Worm (Caenorhabditis elegans): ENCODE data around the gene irld-19.

The irld-19 gene

DNA sequence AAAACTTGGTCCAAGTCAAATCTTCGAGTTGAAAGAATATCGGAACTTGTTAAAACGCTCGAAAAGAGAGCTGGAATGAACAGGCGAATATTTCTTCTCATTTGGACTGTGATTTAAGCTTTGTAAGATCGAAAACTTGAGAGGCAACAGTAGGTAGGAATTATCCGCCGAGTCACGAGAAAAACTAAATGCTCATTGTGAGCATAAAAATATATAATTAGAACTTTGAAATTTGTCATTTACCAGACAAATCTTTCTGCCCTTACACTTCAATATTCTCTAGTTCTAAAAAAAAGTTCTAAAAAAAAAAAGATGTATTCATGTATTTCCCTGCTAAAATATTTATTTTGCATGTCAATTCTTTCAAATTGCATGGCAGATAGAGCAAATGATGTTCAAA lies at the start of gene irld-19, which contains the start of gene irld-61:
irld-19 (minus strand) TSS at position 101 of the 400 bp plus-strand sequence.
irld-61 (plus strand) TSS at position 313 of the 400 bp plus-strand sequence.
- TF ChIP-seq dao-5 (tag; optimal IDR thresholded peaks at IDR 0.05) (no peak), W03F9.2 (tag; optimal IDR thresholded peaks at IDR 0.05) (no peak), him-1 (tag; optimal IDR thresholded peaks at IDR 0.05) (no peak)

DNA sequence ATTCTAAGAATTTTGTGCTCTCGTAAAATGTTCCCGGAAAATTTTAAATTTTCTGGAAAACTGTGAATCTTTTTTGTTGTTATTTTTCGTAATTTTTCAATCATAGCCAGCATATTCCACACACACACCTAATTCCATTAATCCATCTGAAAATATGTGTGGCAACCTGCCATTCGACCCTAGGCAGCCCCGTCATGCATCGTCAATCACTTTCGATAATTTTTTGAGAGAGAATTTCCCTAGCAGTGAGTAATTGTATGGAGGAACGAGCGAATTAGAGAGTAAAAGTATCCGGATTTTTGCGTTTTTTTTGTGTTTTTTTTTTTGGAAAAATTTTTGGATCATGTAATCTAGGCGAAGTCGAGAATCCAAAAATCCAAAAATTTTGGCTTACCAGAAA lies 49.1 kb upstream of the irld-19 start, which contains the start of gene BE10.4:
BE10.4 (plus strand) TSS at position 301 of the 400 bp plus-strand sequence.
- TF ChIP-seq W03F9.2 (tag; optimal IDR thresholded peaks at IDR 0.05), result no peak
- no peak for TF ChIP-seq dao-5 (tag; optimal IDR thresholded peaks at IDR 0.05)
- TF ChIP-seq him-1 (tag; optimal IDR thresholded peaks at IDR 0.05), result no peak

DNA sequence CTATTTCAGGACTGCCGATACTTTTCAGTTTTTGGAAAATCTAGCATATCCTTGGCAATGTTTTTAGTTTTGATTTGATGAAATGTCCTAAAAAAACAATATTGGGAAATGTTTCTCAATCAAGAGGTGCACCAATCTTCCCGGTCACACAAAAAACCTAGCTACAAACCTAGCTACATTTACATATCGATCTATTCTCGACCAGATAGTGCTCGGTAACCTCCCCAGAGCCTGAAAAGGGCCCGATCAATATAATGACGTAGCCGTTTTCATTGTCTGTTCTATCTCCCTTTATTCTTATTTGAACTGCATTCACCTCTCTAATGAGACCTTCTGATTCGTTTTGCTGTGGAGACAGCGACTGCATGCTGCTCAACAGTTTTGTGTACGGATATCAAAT lies 43.6 kb upstream of the irld-19 start, which contains the start of gene BE10.3:
BE10.3 (plus strand) TSS at position 301 of the 400 bp plus-strand sequence.
- TF ChIP-seq W03F9.2 (tag; optimal IDR thresholded peaks at IDR 0.05), result no peak
- TF ChIP-seq him-1 (tag; optimal IDR thresholded peaks at IDR 0.05), result no peak
- no peak for TF ChIP-seq dao-5 (tag; optimal IDR thresholded peaks at IDR 0.05)

DNA sequence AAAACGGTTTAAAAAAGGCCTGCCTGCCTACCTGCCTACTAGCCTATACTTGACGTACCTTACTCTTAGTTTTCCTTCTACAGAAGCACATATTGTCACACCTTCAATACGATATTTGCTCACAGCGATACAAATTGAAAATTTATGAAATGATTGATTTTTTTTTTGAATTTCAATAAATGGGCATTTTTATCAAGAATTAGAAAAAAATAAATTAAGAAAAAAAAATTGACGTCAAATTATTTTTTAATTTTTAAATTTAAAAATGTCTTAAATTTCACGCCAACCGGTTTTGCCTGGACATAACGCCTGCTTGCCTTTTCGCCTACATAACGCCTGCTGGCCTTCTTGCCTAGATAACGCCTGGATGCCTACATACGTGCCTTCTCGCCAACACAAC lies 42.6 kb upstream of the irld-19 start, which contains the start of gene BE10.5:
BE10.5 (minus strand) TSS at position 101 of the 400 bp plus-strand sequence.
- TF ChIP-seq W03F9.2 (tag; optimal IDR thresholded peaks at IDR 0.05) (no peak), him-1 (tag; optimal IDR thresholded peaks at IDR 0.05) (no peak), dao-5 (tag; optimal IDR thresholded peaks at IDR 0.05) (no peak)

DNA sequence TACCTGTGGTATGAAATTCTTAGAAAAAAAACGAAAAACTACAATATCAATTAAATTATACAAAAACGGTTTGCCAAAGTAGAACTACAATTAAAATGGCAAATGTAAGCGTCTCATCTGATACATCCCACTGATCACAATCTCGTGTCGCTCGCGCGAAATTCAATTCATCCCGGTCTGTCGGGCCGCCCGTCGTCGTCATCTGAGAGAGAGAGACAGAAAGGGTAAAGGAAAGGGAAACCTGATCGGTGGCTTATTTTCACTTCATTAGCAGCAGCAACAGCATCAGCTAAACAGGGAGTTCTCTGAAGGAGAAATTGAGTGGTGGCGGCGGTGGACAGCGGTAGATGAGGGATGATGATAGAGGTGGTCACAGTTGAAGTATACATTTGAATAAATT lies 36.4 kb upstream of the irld-19 start:
- TF ChIP-seq him-1 (tag; optimal IDR thresholded peaks at IDR 0.05), result no peak
- TF ChIP-seq dao-5 (tag; optimal IDR thresholded peaks at IDR 0.05), result no peak
- no peak for TF ChIP-seq W03F9.2 (tag; optimal IDR thresholded peaks at IDR 0.05)

DNA sequence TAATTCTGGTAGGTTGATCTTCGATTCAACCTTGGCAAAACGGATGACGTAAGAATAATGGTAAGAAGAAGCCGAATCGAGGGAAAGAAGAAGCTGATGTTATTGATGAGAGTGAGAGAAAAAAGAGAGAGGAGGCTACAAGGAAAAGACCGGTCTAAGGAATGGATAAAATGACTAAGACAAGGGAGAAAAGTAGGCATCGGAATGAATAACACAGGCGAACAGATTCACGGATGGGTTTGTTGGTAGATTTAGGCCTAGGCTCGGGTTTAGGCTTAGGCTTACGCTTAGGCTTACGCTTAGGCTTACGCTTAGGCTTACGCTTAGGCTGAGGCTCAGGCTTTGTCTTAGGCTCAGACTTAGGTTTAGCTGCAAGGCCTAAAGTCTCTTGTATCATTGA lies 34.3 kb upstream of the irld-19 start, which contains the start of gene agmo-1:
agmo-1 (minus strand) TSS at position 101 of the 400 bp plus-strand sequence.
- TF ChIP-seq him-1 (tag; optimal IDR thresholded peaks at IDR 0.05) (no peak), dao-5 (tag; optimal IDR thresholded peaks at IDR 0.05) (no peak)

DNA sequence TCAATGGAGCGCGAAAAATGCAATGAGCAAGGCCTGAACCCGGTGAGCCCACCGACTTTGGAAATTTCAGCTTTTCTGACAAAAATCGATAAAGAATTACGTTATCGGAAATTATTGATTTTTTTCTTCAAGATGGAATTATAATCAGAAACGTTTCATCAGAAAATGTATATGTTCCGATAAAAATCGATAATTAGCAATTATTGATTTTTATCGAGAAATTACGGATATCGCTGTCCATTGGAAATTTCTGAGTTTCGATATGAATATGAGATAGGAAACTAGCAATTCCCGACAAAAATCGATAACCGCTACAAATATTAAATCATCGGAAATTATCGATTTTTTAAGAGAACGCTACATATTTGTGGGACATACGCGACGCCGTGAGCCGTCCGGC lies 30.1 kb upstream of the irld-19 start:
- TF ChIP-seq him-1 (tag; optimal IDR thresholded peaks at IDR 0.05), result no peak
- TF ChIP-seq dao-5 (tag; optimal IDR thresholded peaks at IDR 0.05), result no peak
- TF ChIP-seq W03F9.2 (tag; optimal IDR thresholded peaks at IDR 0.05), result no peak

DNA sequence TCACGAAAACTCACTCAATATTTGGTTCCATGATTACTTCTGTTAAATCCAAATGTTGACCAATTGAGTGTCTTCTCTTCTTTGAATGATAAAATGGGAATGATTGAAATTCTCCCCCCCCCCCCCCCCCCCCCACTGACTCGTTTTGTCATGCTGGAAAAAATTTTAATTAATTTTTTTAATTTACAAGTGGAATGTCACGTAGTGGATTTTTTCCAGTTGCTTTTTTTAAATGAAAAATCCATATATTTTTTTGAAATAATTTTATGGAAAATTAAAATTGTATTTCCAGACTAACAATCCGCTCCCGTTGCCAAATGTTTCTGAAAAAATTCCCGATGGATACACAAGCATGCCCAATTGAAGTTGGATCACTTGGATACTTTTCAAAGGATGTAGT lies 25.3 kb upstream of the irld-19 start, which contains the start of gene BE10.1:
BE10.1 (minus strand) TSS at position 101 of the 400 bp plus-strand sequence.
- no peak for TF ChIP-seq him-1 (tag; optimal IDR thresholded peaks at IDR 0.05)
- no peak for TF ChIP-seq dao-5 (tag; optimal IDR thresholded peaks at IDR 0.05)
- no peak for TF ChIP-seq W03F9.2 (tag; optimal IDR thresholded peaks at IDR 0.05)

DNA sequence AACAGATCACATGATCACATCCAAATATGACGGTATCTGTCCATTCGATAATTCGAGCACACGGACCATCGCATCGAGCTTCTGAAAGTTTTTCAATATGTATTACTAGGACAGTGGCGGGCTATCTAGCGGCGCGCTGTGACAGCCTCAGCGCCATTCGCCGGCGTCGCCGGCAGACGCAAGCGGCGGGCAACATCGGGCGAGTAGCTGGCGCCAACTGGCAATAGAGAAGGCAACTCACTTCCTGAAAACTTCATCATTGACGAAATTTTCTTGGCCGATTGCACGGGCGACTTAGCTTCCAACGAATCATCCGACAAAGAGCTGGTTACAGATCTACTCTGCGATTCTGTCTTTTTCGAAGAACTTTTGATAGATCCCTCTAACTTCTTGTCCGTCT lies 24.1 kb upstream of the irld-19 start:
- TF ChIP-seq him-1 (tag; optimal IDR thresholded peaks at IDR 0.05) (no peak), dao-5 (tag; optimal IDR thresholded peaks at IDR 0.05) (no peak), W03F9.2 (tag; optimal IDR thresholded peaks at IDR 0.05) (no peak)

DNA sequence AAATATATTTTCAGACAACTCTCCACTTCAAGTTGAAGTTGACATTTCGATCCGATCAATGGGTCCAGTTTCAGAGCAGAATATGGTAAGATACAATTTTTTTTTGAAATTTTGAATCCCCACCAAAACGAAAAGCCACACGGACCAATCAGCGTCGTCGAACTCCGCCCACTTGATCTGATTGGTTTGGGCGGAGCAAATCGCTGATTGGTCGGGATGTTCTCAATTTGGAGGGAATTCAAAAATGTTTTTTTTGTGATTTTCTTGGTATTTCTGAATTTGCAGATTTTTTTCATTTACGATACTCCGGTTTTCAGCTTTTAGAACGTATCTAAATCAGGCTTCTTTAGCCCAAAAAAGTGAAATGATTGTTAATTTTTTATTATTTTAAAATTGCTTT lies 21.3 kb upstream of the irld-19 start:
- TF ChIP-seq dao-5 (tag; optimal IDR thresholded peaks at IDR 0.05), result no peak
- TF ChIP-seq W03F9.2 (tag; optimal IDR thresholded peaks at IDR 0.05), result no peak

DNA sequence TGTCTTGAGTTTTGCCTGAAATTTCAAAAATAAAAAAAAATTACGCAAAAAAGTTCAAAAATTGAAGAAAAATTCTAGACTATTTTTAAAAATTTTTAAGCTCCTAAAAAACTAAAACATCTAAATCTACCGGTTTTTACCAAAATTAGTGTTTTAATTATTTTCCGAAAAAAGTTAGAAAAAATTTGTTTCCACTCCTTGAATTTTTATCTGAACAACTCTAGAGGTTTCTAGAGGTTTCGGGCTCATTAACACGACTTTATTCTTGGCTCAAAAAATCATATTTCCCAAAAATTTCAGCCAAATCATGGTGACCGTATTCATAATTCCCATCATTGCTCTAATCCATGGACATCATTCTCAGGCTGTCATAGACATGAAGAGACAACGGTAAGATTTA lies 20.7 kb upstream of the irld-19 start, which contains the start of gene lgc-37:
lgc-37 (plus strand) TSS at position 301 of the 400 bp plus-strand sequence.
- TF ChIP-seq dao-5 (tag; optimal IDR thresholded peaks at IDR 0.05) (no peak), him-1 (tag; optimal IDR thresholded peaks at IDR 0.05) (no peak), W03F9.2 (tag; optimal IDR thresholded peaks at IDR 0.05) (no peak)

DNA sequence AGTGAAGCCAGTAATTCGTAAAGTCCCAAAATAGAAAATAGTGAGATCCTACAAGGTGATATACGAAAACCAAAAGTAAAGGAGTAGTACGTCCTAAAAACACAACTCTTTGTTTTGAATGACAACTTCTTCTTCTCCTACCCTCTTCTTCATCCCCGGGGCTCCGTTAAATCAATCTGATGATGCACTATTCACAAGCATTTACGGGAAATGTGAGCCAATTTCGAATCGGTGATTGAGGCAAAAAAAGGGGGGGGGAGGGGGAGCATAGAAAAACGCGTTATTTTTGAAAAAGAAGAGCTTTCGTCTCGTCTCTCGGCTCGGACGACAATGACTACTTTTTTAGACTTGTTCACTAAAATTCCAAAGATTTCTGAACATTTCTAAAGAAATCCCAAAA lies 19.7 kb upstream of the irld-19 start:
- no peak for TF ChIP-seq dao-5 (tag; optimal IDR thresholded peaks at IDR 0.05)
- no peak for TF ChIP-seq W03F9.2 (tag; optimal IDR thresholded peaks at IDR 0.05)
- no peak for TF ChIP-seq him-1 (tag; optimal IDR thresholded peaks at IDR 0.05)

DNA sequence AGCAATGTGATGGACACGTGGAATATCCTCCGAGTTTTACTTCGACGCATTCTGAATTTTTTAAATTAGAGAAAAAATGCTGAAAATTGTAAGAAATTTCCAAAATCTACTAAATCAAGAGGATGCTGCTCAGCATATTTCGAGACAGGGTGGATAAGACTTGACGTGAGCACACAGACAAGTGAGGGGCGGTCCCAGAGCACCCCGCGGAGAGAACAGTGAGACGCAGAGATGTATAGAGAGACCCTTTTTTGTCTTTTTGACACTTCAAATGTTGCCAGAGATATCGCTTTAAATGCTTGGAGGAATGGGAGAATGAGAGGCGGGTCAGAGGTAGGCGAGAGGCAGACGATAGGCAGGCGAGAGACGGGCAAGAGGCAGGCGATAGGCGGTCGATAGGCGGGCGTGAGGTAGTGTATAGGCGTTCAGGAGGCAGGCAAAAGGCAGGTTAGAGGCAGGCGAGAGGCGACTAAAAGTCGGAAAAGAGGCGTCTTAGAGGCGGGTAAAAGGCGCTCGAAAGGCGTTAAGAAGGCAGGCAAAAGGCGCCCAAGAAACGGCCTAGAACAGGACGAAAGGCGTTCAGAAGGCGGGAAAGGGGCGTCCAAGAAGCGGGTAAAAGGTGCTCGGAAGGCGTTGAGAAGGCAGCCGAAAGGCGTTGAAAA lies 15.7 kb upstream of the irld-19 start, which contains the start of gene gab-1:
gab-1 (minus strand) TSS at position 51 of the 662 bp plus-strand sequence.
- TF ChIP-seq dao-5 (tag; optimal IDR thresholded peaks at IDR 0.05), result no peak
- no peak for TF ChIP-seq W03F9.2 (tag; optimal IDR thresholded peaks at IDR 0.05)

DNA sequence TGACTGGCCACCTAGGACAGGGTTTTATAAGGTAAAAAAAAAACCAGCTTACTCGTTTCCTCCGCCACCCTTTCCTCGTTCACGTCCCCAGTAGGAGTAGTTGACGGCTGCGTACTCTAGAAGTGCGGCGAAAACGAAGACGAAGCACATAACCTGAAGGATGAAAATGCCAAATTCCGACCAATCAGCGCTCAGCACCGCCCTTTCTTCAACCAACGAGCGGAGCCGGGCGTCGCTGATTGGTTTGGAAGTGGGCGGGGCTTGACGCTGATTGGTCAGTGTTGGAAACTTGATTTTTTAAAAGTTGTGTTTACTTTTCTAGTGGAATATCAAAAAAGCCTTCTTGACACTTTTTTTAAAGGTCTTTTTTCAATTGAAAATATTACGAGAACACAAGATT lies 9.6 kb upstream of the irld-19 start:
- TF ChIP-seq dao-5 (tag; optimal IDR thresholded peaks at IDR 0.05), result no peak
- no peak for TF ChIP-seq W03F9.2 (tag; optimal IDR thresholded peaks at IDR 0.05)
- no peak for TF ChIP-seq him-1 (tag; optimal IDR thresholded peaks at IDR 0.05)

DNA sequence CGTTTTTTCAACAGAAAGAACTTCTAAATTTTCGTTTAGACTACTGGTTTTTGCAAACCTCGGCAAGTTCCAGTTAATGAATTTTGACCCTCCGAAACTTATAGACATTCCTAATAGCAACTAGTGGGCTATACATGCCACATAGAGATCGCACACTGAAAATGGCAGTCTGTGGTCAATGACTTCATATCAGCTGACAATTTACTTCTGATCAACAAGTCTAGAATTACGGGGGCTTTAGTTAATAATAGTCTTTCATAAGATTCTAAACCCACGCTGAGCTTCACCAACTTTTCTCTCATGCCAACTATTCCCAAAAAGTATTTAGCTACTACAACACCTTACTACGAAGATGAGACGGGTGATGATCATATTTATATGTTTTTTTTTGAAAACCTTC lies 6.8 kb downstream of the irld-19 start, which contains the start of gene srw-9:
srw-9 (plus strand) TSS at position 301 of the 400 bp plus-strand sequence.
- TF ChIP-seq him-1 (tag; optimal IDR thresholded peaks at IDR 0.05) (no peak), dao-5 (tag; optimal IDR thresholded peaks at IDR 0.05) (no peak), W03F9.2 (tag; optimal IDR thresholded peaks at IDR 0.05) (no peak)
